Fruit fly (Drosophila melanogaster): ENCODE measurements around the gene CG13733.

Gene CG13733

dm6 chr3L:17485280-17485792 lies 6.6 kb upstream of the CG13733 start (continued):
- TF ChIP-seq CG2875 (GFP tag; optimal IDR thresholded peaks at IDR 0.05) (peak; percentile 97), CG4328 (GFP tag; optimal IDR thresholded peaks at IDR 0.05) (peak; percentile 76), CG7963 (GFP tag; IDR thresholded peaks at IDR 0.05; ENCODE audit: partially characterized antibody) (no peak), Eip74EF (GFP tag; optimal IDR thresholded peaks at IDR 0.05) (peak in 1 of 2 experiments; percentile 91), fru (optimal IDR thresholded peaks at IDR 0.05) (no peak), CG13123 (GFP tag; optimal IDR thresholded peaks at IDR 0.05) (peak; percentile 71), grn (GFP tag; optimal IDR thresholded peaks at IDR 0.05) (peak; percentile 79), sqz (GFP tag; optimal IDR thresholded peaks at IDR 0.05) (peak; percentile 85), CG1233 (GFP tag; optimal IDR thresholded peaks at IDR 0.05) (peak; percentile 86), her (GFP tag; optimal IDR thresholded peaks at IDR 0.05) (peak; percentile 61), CG1024 (GFP tag; IDR thresholded peaks at IDR 0.05) (peak; percentile 70; the same call in 1 of the 2 replicates), CG11456 (GFP tag; IDR thresholded peaks at IDR 0.05) (no peak), cad (GFP tag; optimal IDR thresholded peaks at IDR 0.05) (no peak), CG2678 (tag; optimal IDR thresholded peaks at IDR 0.05) (peak; percentile 81), CG12744 (GFP tag; optimal IDR thresholded peaks at IDR 0.05) (peak; percentile 1), az2 (GFP tag; optimal IDR thresholded peaks at IDR 0.05) (peak; percentile 39), CG16863 (GFP tag; optimal IDR thresholded peaks at IDR 0.05) (peak; percentile 57), CrebB (tag; optimal IDR thresholded peaks at IDR 0.05) (peak; percentile 75), CG7839 (tag; optimal IDR thresholded peaks at IDR 0.05) (peak; percentile 37), Mes4 (GFP tag; optimal IDR thresholded peaks at IDR 0.05) (peak; percentile 71), E2f2 (GFP tag; IDR thresholded peaks at IDR 0.05) (peak; percentile 19; the same call in 1 of the 2 replicates), chn (GFP tag; optimal IDR thresholded peaks at IDR 0.05) (peak; percentile 10), CG7372 (GFP tag; IDR thresholded peaks at IDR 0.05) (no peak), CG32767 (GFP tag; IDR thresholded peaks at IDR 0.05) (0 out of 2 replicates have a peak, but pooled peaks have one; percentile 32), Deaf1 (tag; optimal IDR thresholded peaks at IDR 0.05) (peak; percentile 4), CG3838 (GFP tag; optimal IDR thresholded peaks at IDR 0.05) (peak; percentile 67), B-H1 (GFP tag; IDR thresholded peaks at IDR 0.05) (peak; percentile 10; the same call in 1 of the 3 replicates), CG14050 (GFP tag; IDR thresholded peaks at IDR 0.05) (no peak), Pdp1 (GFP tag; optimal IDR thresholded peaks at IDR 0.05) (peak in 1 of 2 experiments; percentile 38), CG3407 (GFP tag; optimal IDR thresholded peaks at IDR 0.05) (peak; percentile 98), Lpt (GFP tag; optimal IDR thresholded peaks at IDR 0.05) (no peak), slou (GFP tag; optimal IDR thresholded peaks at IDR 0.05) (no peak), CG10209 (GFP tag; optimal IDR thresholded peaks at IDR 0.05) (peak; percentile 79), CG9797 (GFP tag; optimal IDR thresholded peaks at IDR 0.05) (peak; percentile 41), BtbVII (GFP tag; optimal IDR thresholded peaks at IDR 0.05) (peak; percentile 81), CG3065 (GFP tag; optimal IDR thresholded peaks at IDR 0.05) (peak; percentile 38), gce (GFP tag; IDR thresholded peaks at IDR 0.05) (peak; percentile 82; the same call in 2 of the 3 replicates), sug (tag; optimal IDR thresholded peaks at IDR 0.05) (peak; percentile 8), CG15696 (tag; optimal IDR thresholded peaks at IDR 0.05) (peak; percentile 94), TFAM (GFP tag; optimal IDR thresholded peaks at IDR 0.05) (peak; percentile 76), bab2 (GFP tag; optimal IDR thresholded peaks at IDR 0.05) (peak; percentile 66), gsb (GFP tag; IDR thresholded peaks at IDR 0.05) (no peak), NfI (GFP tag; optimal IDR thresholded peaks at IDR 0.05) (no peak), HLHmδ (GFP tag; optimal IDR thresholded peaks at IDR 0.05) (peak; percentile 99), fd64A (GFP tag; optimal IDR thresholded peaks at IDR 0.05) (peak; percentile 98), CG17612 (GFP tag; IDR thresholded peaks at IDR 0.05) (no peak), Myb (GFP tag; optimal IDR thresholded peaks at IDR 0.05) (peak; percentile 5), dmrt99B (tag; optimal IDR thresholded peaks at IDR 0.05) (peak; percentile 72), CG11398 (GFP tag; optimal IDR thresholded peaks at IDR 0.05) (peak; percentile 64), CG12104 (GFP tag; optimal IDR thresholded peaks at IDR 0.05) (peak; percentile 52), cg (GFP tag; optimal IDR thresholded peaks at IDR 0.05) (peak; percentile 65)
